Fruit fly (Drosophila melanogaster) S2 (cell line): Measurements from ENCODE around the gene Oatp30B.

Experiments used
- CG8478 ChIP-seq: fragments of >200 bp; optimal IDR thresholded peaks from 2 replicates; lab custom pipeline; 2018
- CTCF ChIP-seq, 2 experiments: fragments of >200 bp; optimal IDR thresholded peaks; 2 replicates each; lab custom pipeline; 2018

- TF ChIP-seq CG8478 (lab: Kevin White, UChicago) (no peak), CTCF (optimal IDR thresholded peaks at IDR 0.05; lab: Kevin White, UChicago) (no peak)
Measured at dm6 chr2L:9487468-9487867, 33.5 kb upstream of the Oatp30B start.
